Worm (Caenorhabditis elegans) whole organism, L2 larva: ENCODE data around the gene B0035.18.
A peak's percentile ranks its signal among the peaks of the same experiment; 100 is the strongest.

Experiments used
- C34F6.9 ChIP-seq: fragments of 150-350 bp; optimal IDR thresholded peaks from 2 replicates; lab custom pipeline; 2014; ENCODE audit warnings: missing biosample characterization, missing genetic modification characterization
- F13H6.1 ChIP-seq: sonication (generic microtip); optimal IDR thresholded peaks from 2 replicates; lab custom pipeline; 2016; ENCODE audit warnings: missing genetic modification characterization, missing compliant biosample characterization
- R02D3.7 ChIP-seq: fragments of 150-350 bp; optimal IDR thresholded peaks from 2 replicates; lab custom pipeline; 2014; ENCODE audit warnings: missing biosample characterization, missing genetic modification characterization
- ZK546.5 ChIP-seq: sonication (generic microtip); optimal IDR thresholded peaks from 2 replicates; lab custom pipeline; 2017; ENCODE audit warnings: missing biosample characterization, missing genetic modification characterization
- aly-2 ChIP-seq: fragments of 150-350 bp; optimal IDR thresholded peaks from 2 replicates; lab custom pipeline; 2014; ENCODE audit warnings: missing biosample characterization, missing genetic modification characterization
- ama-1 ChIP-seq: fragments of 150-350 bp; optimal IDR thresholded peaks from 2 replicates; lab custom pipeline; 2018; ENCODE audit warnings: inconsistent platforms
- ceh-82 ChIP-seq: fragments of 150-350 bp; optimal IDR thresholded peaks from 2 replicates; lab custom pipeline; 2014; ENCODE audit warnings: missing biosample characterization, missing genetic modification characterization
- crh-2 ChIP-seq: sonication (generic microtip); optimal IDR thresholded peaks from 2 replicates; lab custom pipeline; 2017; ENCODE audit warnings: missing biosample characterization, missing genetic modification characterization
- dmd-4 ChIP-seq: sonication (generic microtip); optimal IDR thresholded peaks from 2 replicates; lab custom pipeline; 2017; ENCODE audit warnings: missing biosample characterization, missing genetic modification characterization
- egl-27 ChIP-seq: sonication (generic microtip); optimal IDR thresholded peaks from 3 replicates; lab custom pipeline; 2017; ENCODE audit warnings: missing biosample characterization, missing genetic modification reagents, missing genetic modification characterization
- elt-3 ChIP-seq: sonication (generic microtip); optimal IDR thresholded peaks from 2 replicates; lab custom pipeline; 2017; ENCODE audit warnings: missing biosample characterization, missing genetic modification characterization
- gmeb-1 ChIP-seq: fragments of 150-350 bp; optimal IDR thresholded peaks from 2 replicates; lab custom pipeline; 2014; ENCODE audit warnings: missing biosample characterization, missing genetic modification characterization
- lin-13 ChIP-seq: fragments of 150-350 bp; optimal IDR thresholded peaks from 2 replicates; lab custom pipeline; 2014; ENCODE audit warnings: missing biosample characterization, missing genetic modification reagents, missing genetic modification characterization
- lin-39 ChIP-seq: fragments of 150-350 bp; optimal IDR thresholded peaks from 2 replicates; lab custom pipeline; 2014; ENCODE audit warnings: missing biosample characterization, missing genetic modification reagents, missing genetic modification characterization
- lsy-2 ChIP-seq, 2 experiments: fragments of 150-350 bp in 1 of 2; sonication (generic microtip) in 1 of 2; optimal IDR thresholded peaks; 2 replicates each; lab custom pipeline; 2014 to 2017; ENCODE audit warnings: missing biosample characterization in 2 of 2, missing genetic modification characterization in 2 of 2
- mab-5 ChIP-seq: fragments of 150-350 bp; optimal IDR thresholded peaks from 2 replicates; lab custom pipeline; 2014; ENCODE audit warnings: missing biosample characterization, missing genetic modification characterization
- mbf-1 ChIP-seq: sonication (generic microtip); optimal IDR thresholded peaks from 2 replicates; lab custom pipeline; 2017; ENCODE audit warnings: missing biosample characterization, missing genetic modification characterization
- mdl-1 ChIP-seq, 2 experiments: fragments of 150-350 bp in 1 of 2; sonication (generic microtip) in 1 of 2; optimal IDR thresholded peaks; 2 replicates each; lab custom pipeline; 2017; ENCODE audit warnings: missing biosample characterization in 2 of 2, missing genetic modification characterization in 2 of 2
- nhr-12 ChIP-seq: fragments of 150-350 bp; optimal IDR thresholded peaks from 2 replicates; lab custom pipeline; 2014; ENCODE audit warnings: missing biosample characterization, missing genetic modification characterization
- nhr-129 ChIP-seq: fragments of 150-350 bp; optimal IDR thresholded peaks from 2 replicates; lab custom pipeline; 2014; ENCODE audit warnings: missing biosample characterization, missing genetic modification characterization
- nhr-23 ChIP-seq: fragments of 150-350 bp; optimal IDR thresholded peaks from 2 replicates; lab custom pipeline; 2014; ENCODE audit warnings: missing biosample characterization, missing genetic modification reagents, missing genetic modification characterization
- nhr-237 ChIP-seq: fragments of 150-350 bp; optimal IDR thresholded peaks from 2 replicates; lab custom pipeline; 2014; ENCODE audit warnings: missing biosample characterization, missing genetic modification characterization
- nhr-77 ChIP-seq: fragments of 150-350 bp; optimal IDR thresholded peaks from 2 replicates; lab custom pipeline; 2014; ENCODE audit warnings: missing biosample characterization, missing genetic modification characterization
- sma-3 ChIP-seq: sonication (generic microtip); optimal IDR thresholded peaks from 2 replicates; lab custom pipeline; 2016; ENCODE audit warnings: missing genetic modification reagents, missing genetic modification characterization, missing compliant biosample characterization
- sma-9 ChIP-seq, 2 experiments: fragments of 150-350 bp in 1 of 2; sonication (generic microtip) in 1 of 2; optimal IDR thresholded peaks; 2 replicates each; lab custom pipeline; 2014 to 2016; ENCODE audit warnings: missing genetic modification characterization in 2 of 2, mild to moderate bottlenecking in 1 of 2, missing biosample characterization in 1 of 2, missing compliant biosample characterization in 1 of 2, missing genetic modification reagents in 1 of 2, moderate library complexity in 1 of 2
- unc-55 ChIP-seq: fragments of 150-350 bp; sonication (generic microtip); optimal IDR thresholded peaks from 3 replicates; lab custom pipeline; 2014; ENCODE audit warnings: missing biosample characterization, missing genetic modification reagents, missing genetic modification characterization
- unc-62 ChIP-seq: fragments of 150-350 bp; optimal IDR thresholded peaks from 2 replicates; lab custom pipeline; 2014; ENCODE audit warnings: missing biosample characterization, missing genetic modification reagents, missing genetic modification characterization
- zag-1 ChIP-seq: fragments of 150-350 bp; optimal IDR thresholded peaks from 2 replicates; lab custom pipeline; 2014; ENCODE audit warnings: missing biosample characterization, missing genetic modification characterization
- ztf-4 ChIP-seq: fragments of 150-350 bp; optimal IDR thresholded peaks from 2 replicates; lab custom pipeline; 2014; ENCODE audit warnings: missing biosample characterization, missing genetic modification characterization

B0035.18 gene

ce11 chrIV:11347275-11347674 lies 27.2 kb downstream of the B0035.18 start:
- peak; percentile 27 for TF ChIP-seq C34F6.9 (tag; lab: Kevin White, UChicago)
- TF ChIP-seq ZK546.5, result no peak
- TF ChIP-seq, all 48 proteins: peak for 1

- TF ChIP-seq dmd-4 (tag; lab: Kevin White, UChicago) (no peak), nhr-129 (tag; lab: Kevin White, UChicago) (peak; percentile 15), R02D3.7 (tag; lab: Kevin White, UChicago) (no peak), unc-55 (GFP tag; lab: Kevin White, UChicago) (peak; percentile 33)
Measured at ce11 chrIV:11348822-11349221, 28.7 kb downstream of the B0035.18 start.

ce11 chrIV:11349747-11350146 lies 29.6 kb downstream of the B0035.18 start:
- peak; percentile 55 for TF ChIP-seq C34F6.9 (tag; lab: Kevin White, UChicago)
- peak; percentile 11 for TF ChIP-seq ztf-4
- TF ChIP-seq mdl-1 (tag; optimal IDR thresholded peaks at IDR 0.05; lab: Kevin White, UChicago), result peak in 1 of 2 experiments; percentile 57
- TF ChIP-seq ceh-82 (tag; lab: Kevin White, UChicago), result no peak
- TF ChIP-seq nhr-129 (tag; lab: Kevin White, UChicago), result peak; percentile 2
- peak; percentile 51 for TF ChIP-seq zag-1 (tag; lab: Kevin White, UChicago)
- TF ChIP-seq crh-2, result peak; percentile 34
- no peak for TF ChIP-seq unc-62 (GFP tag; lab: Kevin White, UChicago)
- TF ChIP-seq lsy-2 (tag; optimal IDR thresholded peaks at IDR 0.05; lab: Kevin White, UChicago), result peak in 1 of 2 experiments; percentile 49
- TF ChIP-seq unc-55 (GFP tag; lab: Kevin White, UChicago), result peak; percentile 44
- no peak for TF ChIP-seq aly-2 (tag; lab: Kevin White, UChicago)
- peak; percentile 61 for TF ChIP-seq mab-5 (tag; lab: Kevin White, UChicago)
- no peak for TF ChIP-seq sma-3
- TF ChIP-seq sma-9 (GFP tag; optimal IDR thresholded peaks at IDR 0.05; lab: Kevin White, UChicago), result peak; percentile 13
- TF ChIP-seq sma-9 (tag; optimal IDR thresholded peaks at IDR 0.05; lab: Kevin White, UChicago), result no peak

- TF ChIP-seq egl-27 (no peak), ceh-82 (tag; lab: Kevin White, UChicago) (no peak), nhr-12 (tag; lab: Kevin White, UChicago) (no peak), nhr-129 (tag; lab: Kevin White, UChicago) (peak; percentile 34), F13H6.1 (tag; lab: Kevin White, UChicago) (peak; percentile 62), C34F6.9 (tag; lab: Kevin White, UChicago) (peak; percentile 38), lsy-2 (tag; optimal IDR thresholded peaks at IDR 0.05; lab: Kevin White, UChicago) (peak in 1 of 2 experiments; percentile 7), elt-3 (tag; lab: Kevin White, UChicago) (no peak), lin-13 (GFP tag; lab: Kevin White, UChicago) (no peak), R02D3.7 (tag; lab: Kevin White, UChicago) (no peak), nhr-23 (tag; lab: Kevin White, UChicago) (no peak), sma-9 (GFP tag; optimal IDR thresholded peaks at IDR 0.05; lab: Kevin White, UChicago) (peak; percentile 69), sma-9 (tag; optimal IDR thresholded peaks at IDR 0.05; lab: Kevin White, UChicago) (no peak), nhr-237 (tag; lab: Kevin White, UChicago) (no peak), ama-1 (lab: Kevin White, UChicago) (no peak), mab-5 (tag; lab: Kevin White, UChicago) (peak; percentile 42), ztf-4 (no peak), gmeb-1 (no peak)
Measured at ce11 chrIV:11350809-11351208, 30.7 kb downstream of the B0035.18 start.

ce11 chrIV:11351563-11351962 lies 31.5 kb downstream of the B0035.18 start:
- TF ChIP-seq mdl-1 (tag; optimal IDR thresholded peaks at IDR 0.05; lab: Kevin White, UChicago) (no peak), aly-2 (tag; lab: Kevin White, UChicago) (no peak), dmd-4 (tag; lab: Kevin White, UChicago) (no peak), nhr-129 (tag; lab: Kevin White, UChicago) (no peak), zag-1 (tag; lab: Kevin White, UChicago) (no peak), ceh-82 (tag; lab: Kevin White, UChicago) (no peak), ama-1 (lab: Kevin White, UChicago) (no peak), sma-9 (GFP tag; optimal IDR thresholded peaks at IDR 0.05; lab: Kevin White, UChicago) (no peak), sma-9 (tag; optimal IDR thresholded peaks at IDR 0.05; lab: Kevin White, UChicago) (no peak), nhr-77 (tag; lab: Kevin White, UChicago) (no peak), ZK546.5 (no peak), lin-39 (tag; lab: Kevin White, UChicago) (no peak), mbf-1 (tag; lab: Kevin White, UChicago) (no peak)

ce11 chrIV:11352768-11353167 lies 32.7 kb downstream of the B0035.18 start:
- TF ChIP-seq mbf-1 (tag; lab: Kevin White, UChicago) (no peak), nhr-129 (tag; lab: Kevin White, UChicago) (peak; percentile 12), F13H6.1 (tag; lab: Kevin White, UChicago) (peak; percentile 8)
